Fruit fly (Drosophila melanogaster): ENCODE measurements around the gene CG4459.

- TF ChIP-seq usp (GFP tag; optimal IDR thresholded peaks at IDR 0.05) = no peak
- TF ChIP-seq Dll (optimal IDR thresholded peaks at IDR 0.05) = no peak
- no peak for TF ChIP-seq CG8478 (optimal IDR thresholded peaks at IDR 0.05)
These were observed 13.1 kb downstream of the CG4459 start, which contains the start of the genes Xport-A and Xport-B for dm6 chr3R:19915312-19915711.

Data from whole organism.